Worm (Caenorhabditis elegans) whole organism, midembryonic: ENCODE data around the gene E01G4.5.

Experiments used
- T22C8.4 ChIP-seq: fragments of 200-800 bp; sonication (Bioruptor generic); IDR thresholded peaks from 2 replicates; pipeline ENCODE4 v1.3.6; 2022; ENCODE audit warnings: missing genetic modification characterization, missing compliant biosample characterization
- cog-1 ChIP-seq: sonication (generic microtip); optimal IDR thresholded peaks from 2 replicates; lab custom pipeline; 2016; ENCODE audit warnings: missing genetic modification characterization, missing compliant biosample characterization
- flt-1 ChIP-seq: fragments of 200-800 bp; sonication (Bioruptor generic); IDR thresholded peaks from 2 replicates; pipeline ENCODE4 v1.3.6; 2022; ENCODE audit warnings: missing genetic modification characterization, missing compliant biosample characterization
- klf-2 ChIP-seq: fragments of 200-800 bp; sonication (Bioruptor generic); conservative IDR thresholded peaks from 2 replicates; pipeline ENCODE4 v1.3.6; 2022; ENCODE audit warnings: missing genetic modification reagents, missing genetic modification characterization, missing compliant biosample characterization
- med-1 ChIP-seq: sonication (generic microtip); optimal IDR thresholded peaks from 2 replicates; lab custom pipeline; 2017; ENCODE audit warnings: missing genetic modification characterization, mild to moderate bottlenecking, missing compliant biosample characterization, antibody characterized with exemption, missing genetic modification reagents; ENCODE audit not compliant: insufficient read depth
- ref-1 ChIP-seq: fragments of 200-800 bp; sonication (Bioruptor generic); conservative IDR thresholded peaks from 2 replicates; pipeline ENCODE4 v1.3.6; 2022; ENCODE audit warnings: missing genetic modification reagents, missing genetic modification characterization, missing compliant biosample characterization
- tab-1 ChIP-seq: fragments of 200-800 bp; sonication (Bioruptor generic); IDR thresholded peaks from 2 replicates; pipeline ENCODE4 v1.3.6; 2022; ENCODE audit warnings: missing genetic modification characterization, missing compliant biosample characterization
- ztf-23 ChIP-seq: fragments of 200-800 bp; sonication (Bioruptor generic); IDR thresholded peaks from 2 replicates; pipeline ENCODE4 v1.3.6; 2022; ENCODE audit warnings: missing genetic modification reagents, missing genetic modification characterization, missing compliant biosample characterization
- ztf-29 ChIP-seq: fragments of 200-800 bp; sonication (Bioruptor generic); IDR thresholded peaks from 2 replicates; pipeline ENCODE4 v1.3.6; 2022; ENCODE audit warnings: missing genetic modification reagents, missing genetic modification characterization, missing compliant biosample characterization

DNA sequence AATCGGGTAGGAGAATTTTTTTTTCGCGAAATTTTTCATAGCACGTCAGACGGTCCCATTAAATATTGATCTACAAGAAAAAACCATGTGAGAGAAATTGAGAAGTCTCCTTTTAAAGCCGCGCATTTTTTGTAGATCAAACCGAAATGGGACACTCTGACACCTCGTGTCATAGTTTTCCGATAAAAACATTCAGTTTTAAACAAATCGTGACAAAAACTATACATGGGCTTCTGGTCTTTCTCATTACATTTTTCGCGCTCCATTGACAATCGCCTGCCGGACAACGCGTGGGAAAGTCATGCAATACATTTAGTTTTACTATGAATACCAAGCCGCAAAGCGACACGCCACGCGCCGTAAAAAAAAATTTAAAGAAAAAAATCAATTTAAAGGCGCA lies 33.2 kb downstream of the E01G4.5 start:
- TF ChIP-seq flt-1 (no peak), klf-2 (no peak), tab-1 (no peak), ref-1 (GFP tag; lab: Robert Waterston, UW) (no peak), ztf-29 (GFP tag; lab: Robert Waterston, UW) (no peak), ztf-23 (GFP tag; lab: Robert Waterston, UW) (no peak), T22C8.4 (GFP tag; lab: Robert Waterston, UW) (no peak), med-1 (no peak), cog-1 (no peak)
